Worm (Caenorhabditis elegans) whole organism, L4/young adult: ENCODE measurements around the gene coq-8.

Source experiments
- dao-5 ChIP-seq: sonication (generic microtip); optimal IDR thresholded peaks from 2 replicates; lab custom pipeline; 2016; ENCODE audit warnings: missing genotype, missing genetic modification characterization, moderate library complexity, missing compliant biosample characterization
- him-1 ChIP-seq: sonication (generic microtip); optimal IDR thresholded peaks from 2 replicates; lab custom pipeline; 2016; ENCODE audit warnings: missing genotype, missing genetic modification reagents, missing genetic modification characterization, missing compliant biosample characterization

ce11 chrIII:4895313-4895712 lies 32.1 kb downstream of the coq-8 start:
- TF ChIP-seq him-1 (tag; lab: Kevin White, UChicago) (no peak), dao-5 (no peak)
